Fruit fly (Drosophila melanogaster): ENCODE data around the gene ush.
A peak's percentile ranks its signal among the peaks of the same experiment; 100 is the strongest.

ush gene

dm6 chr2L:435311-435806 lies 40.7 kb upstream of the ush start (continued):
- TF ChIP-seq fd64A (GFP tag; optimal IDR thresholded peaks at IDR 0.05) (no peak), CG10462 (GFP tag; optimal IDR thresholded peaks at IDR 0.05) (no peak), ase (GFP tag; IDR thresholded peaks at IDR 0.05) (no peak), insv (GFP tag; optimal IDR thresholded peaks at IDR 0.05) (no peak), Ssrp (tag; optimal IDR thresholded peaks at IDR 0.05) (peak; percentile 45), CG10366 (GFP tag; IDR thresholded peaks at IDR 0.05) (no peak), CG11093 (GFP tag; IDR thresholded peaks at IDR 0.05) (no peak), CG12299 (tag; optimal IDR thresholded peaks at IDR 0.05) (no peak), Spps (tag; optimal IDR thresholded peaks at IDR 0.05) (no peak), D (optimal IDR thresholded peaks at IDR 0.05) (no peak), D (GFP tag; optimal IDR thresholded peaks at IDR 0.05) (no peak), Kr (GFP tag; optimal IDR thresholded peaks at IDR 0.05) (no peak), sqz (GFP tag; optimal IDR thresholded peaks at IDR 0.05) (no peak), CG3281 (GFP tag; optimal IDR thresholded peaks at IDR 0.05) (no peak), eve (GFP tag; optimal IDR thresholded peaks at IDR 0.05) (no peak), Chrac-16 (GFP tag; optimal IDR thresholded peaks at IDR 0.05) (no peak), CG2120 (GFP tag; optimal IDR thresholded peaks at IDR 0.05) (no peak), CG6254 (GFP tag; optimal IDR thresholded peaks at IDR 0.05) (no peak), Blimp-1 (GFP tag; optimal IDR thresholded peaks at IDR 0.05) (peak; percentile 56), mirr (GFP tag; optimal IDR thresholded peaks at IDR 0.05) (no peak), CTCF (GFP tag; optimal IDR thresholded peaks at IDR 0.05) (no peak), CG9797 (GFP tag; optimal IDR thresholded peaks at IDR 0.05) (no peak), tx (GFP tag; optimal IDR thresholded peaks at IDR 0.05) (no peak), Abd-B (GFP tag; optimal IDR thresholded peaks at IDR 0.05) (no peak), tgo (GFP tag; IDR thresholded peaks at IDR 0.05) (peak; percentile 49; the same call in 2 of the 3 replicates), trem (tag; optimal IDR thresholded peaks at IDR 0.05) (no peak), H2.0 (GFP tag; IDR thresholded peaks at IDR 0.05) (no peak), Stat92E (GFP tag; optimal IDR thresholded peaks at IDR 0.05) (no peak), CG13424 (tag; optimal IDR thresholded peaks at IDR 0.05) (peak; percentile 34), CG17186 (GFP tag; optimal IDR thresholded peaks at IDR 0.05) (no peak), pan (optimal IDR thresholded peaks at IDR 0.05) (no peak), pan (GFP tag; optimal IDR thresholded peaks at IDR 0.05 in 1 of 2, IDR thresholded peaks at IDR 0.05 in 1 of 2) (peak in 1 of 2 experiments; percentile 55), CG15269 (tag; optimal IDR thresholded peaks at IDR 0.05) (no peak), CG12942 (GFP tag; optimal IDR thresholded peaks at IDR 0.05) (no peak), CG10274 (GFP tag; optimal IDR thresholded peaks at IDR 0.05) (no peak), Nf-YB (GFP tag; optimal IDR thresholded peaks at IDR 0.05) (no peak), CG2202 (tag; optimal IDR thresholded peaks at IDR 0.05) (no peak), Eip74EF (GFP tag; optimal IDR thresholded peaks at IDR 0.05) (peak in 1 of 2 experiments; percentile 16), CG4617 (GFP tag; optimal IDR thresholded peaks at IDR 0.05; ENCODE audit: borderline replicate concordance) (no peak), wdn (GFP tag; IDR thresholded peaks at IDR 0.05) (no peak), Aef1 (GFP tag; IDR thresholded peaks at IDR 0.05) (no peak), Optix (GFP tag; IDR thresholded peaks at IDR 0.05) (no peak), CG12104 (GFP tag; optimal IDR thresholded peaks at IDR 0.05) (no peak), CG7556 (GFP tag; optimal IDR thresholded peaks at IDR 0.05) (no peak), CG11723 (GFP tag; optimal IDR thresholded peaks at IDR 0.05) (no peak), PHDP (tag; optimal IDR thresholded peaks at IDR 0.05) (peak; percentile 11), sd (tag; optimal IDR thresholded peaks at IDR 0.05) (peak; percentile 34), cas (GFP tag; IDR thresholded peaks at IDR 0.05) (no peak), ems (GFP tag; optimal IDR thresholded peaks at IDR 0.05) (no peak), CG2875 (GFP tag; optimal IDR thresholded peaks at IDR 0.05) (no peak), YL-1 (GFP tag; optimal IDR thresholded peaks at IDR 0.05) (no peak), MESR4 (GFP tag; optimal IDR thresholded peaks at IDR 0.05) (no peak)

Data from whole organism, embryonic.